Worm (Caenorhabditis elegans): ENCODE results near the gene npr-19.

DNA sequence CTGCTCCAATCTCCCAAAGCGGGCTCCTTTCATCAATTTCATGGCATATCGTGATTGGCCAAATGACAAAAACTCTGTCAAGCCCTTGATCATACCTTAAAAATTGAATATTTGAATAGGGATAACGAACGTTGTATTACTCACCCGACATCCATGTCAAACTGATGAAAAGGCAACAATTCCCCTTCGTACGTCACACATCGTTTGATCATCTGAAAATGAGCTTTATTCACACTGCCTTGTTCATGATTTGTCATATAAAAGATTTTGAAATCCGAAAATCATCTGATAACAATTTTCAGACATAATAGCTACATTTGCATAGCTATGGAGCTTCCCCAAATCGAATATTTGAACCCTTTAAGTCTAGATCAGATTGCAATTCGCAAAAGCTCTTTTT is 29.0 kb downstream of the npr-19 start, which contains the start of gene M02A10.1:
- TF ChIP-seq dao-5 (tag; optimal IDR thresholded peaks at IDR 0.05): no peak
- no peak for TF ChIP-seq W03F9.2 (tag; optimal IDR thresholded peaks at IDR 0.05)
